Worm (Caenorhabditis elegans): ENCODE data around the gene Y38H6C.20.

Y38H6C.20 gene

DNA sequence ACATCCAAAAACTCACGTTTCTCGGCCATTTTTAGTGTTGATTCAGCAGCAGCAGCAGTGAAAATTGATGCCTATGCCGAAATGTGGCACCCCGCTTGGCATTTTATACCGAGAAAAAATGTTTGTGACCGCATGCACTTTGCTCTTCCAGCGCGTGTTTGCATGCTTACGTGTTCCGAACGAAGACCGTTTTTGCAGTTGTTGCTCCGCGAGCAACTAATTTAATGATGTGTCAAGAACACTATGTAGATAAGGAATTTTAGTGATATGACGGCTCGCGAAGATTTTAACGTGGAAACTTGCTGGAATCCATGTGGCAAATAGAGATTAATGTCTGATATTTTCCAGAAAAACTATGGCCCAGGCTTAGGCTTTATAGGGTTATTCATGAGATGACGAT lies 52.0 kb downstream of the Y38H6C.20 start, which contains the start of gene dct-16:
TSS of gene dct-16 (minus strand) at position 78 of the 400 bp plus-strand sequence.
- TF ChIP-seq pqm-1 (tag; optimal IDR thresholded peaks at IDR 0.05) (no peak), fkh-6 (tag; optimal IDR thresholded peaks at IDR 0.05) (no peak), nfya-1 (tag; optimal IDR thresholded peaks at IDR 0.05) (no peak), pha-4 (tag; optimal IDR thresholded peaks at IDR 0.05) (no peak), fax-1 (tag; optimal IDR thresholded peaks at IDR 0.05) (no peak), dmd-4 (tag; optimal IDR thresholded peaks at IDR 0.05; ENCODE audit: borderline replicate concordance) (no peak), gmeb-2 (tag; optimal IDR thresholded peaks at IDR 0.05) (no peak), zip-5 (tag; optimal IDR thresholded peaks at IDR 0.05) (no peak), T23F11.4 (GFP tag; optimal IDR thresholded peaks at IDR 0.05) (no peak), sox-4 (tag; optimal IDR thresholded peaks at IDR 0.05) (no peak), ceh-18 (tag; optimal IDR thresholded peaks at IDR 0.05) (no peak)

DNA sequence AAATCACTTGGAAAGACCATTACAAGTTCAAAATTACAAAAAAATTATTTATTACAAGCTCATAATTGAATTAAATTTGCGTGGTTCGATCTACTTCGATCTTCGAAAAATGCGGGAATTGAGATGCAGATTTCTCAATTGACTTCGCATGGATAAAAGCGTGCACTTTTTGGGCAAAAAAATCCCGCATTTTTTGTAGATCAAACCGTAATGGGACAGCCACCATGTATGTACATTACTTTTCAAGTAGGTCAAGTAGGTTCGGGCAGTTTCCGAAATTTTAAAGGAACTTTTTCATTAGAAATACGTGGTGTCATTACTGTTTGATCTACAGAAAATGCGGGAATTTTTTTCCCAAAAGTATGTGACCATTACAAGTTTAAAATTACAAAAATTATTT lies 53.5 kb downstream of the Y38H6C.20 start:
- TF ChIP-seq gmeb-2 (tag; optimal IDR thresholded peaks at IDR 0.05) = no peak
- no peak for TF ChIP-seq ceh-34 (tag; optimal IDR thresholded peaks at IDR 0.05)
- TF ChIP-seq unc-55 (GFP tag; optimal IDR thresholded peaks at IDR 0.05) = no peak
- TF ChIP-seq ceh-48 (tag; optimal IDR thresholded peaks at IDR 0.05) = no peak
- no peak for TF ChIP-seq hlh-30 (tag; optimal IDR thresholded peaks at IDR 0.05; ENCODE audit: insufficient read depth)
- TF ChIP-seq elt-2 (tag; optimal IDR thresholded peaks at IDR 0.05) = no peak
- TF ChIP-seq che-1 (tag; optimal IDR thresholded peaks at IDR 0.05) = no peak
- no peak for TF ChIP-seq hlh-8 (tag; optimal IDR thresholded peaks at IDR 0.05)
- no peak for TF ChIP-seq ceh-30 (tag; optimal IDR thresholded peaks at IDR 0.05)
- TF ChIP-seq sox-2 (GFP tag; IDR thresholded peaks at IDR 0.05) = no peak
- no peak for TF ChIP-seq ceh-45 (GFP tag; IDR thresholded peaks at IDR 0.05)
- no peak for TF ChIP-seq ceh-2 (tag; optimal IDR thresholded peaks at IDR 0.05)
- no peak for TF ChIP-seq ceh-18 (tag; optimal IDR thresholded peaks at IDR 0.05)
- no peak for TF ChIP-seq Y22D7AL.16 (tag; optimal IDR thresholded peaks at IDR 0.05)
- TF ChIP-seq zip-5 (tag; optimal IDR thresholded peaks at IDR 0.05) = no peak
- no peak for TF ChIP-seq F13H6.1 (tag; optimal IDR thresholded peaks at IDR 0.05)
- no peak for TF ChIP-seq npax-4 (tag; optimal IDR thresholded peaks at IDR 0.05)
- no peak for TF ChIP-seq ceh-19 (GFP tag; optimal IDR thresholded peaks at IDR 0.05)
- no peak for TF ChIP-seq T23F11.4 (GFP tag; optimal IDR thresholded peaks at IDR 0.05)

All from whole organism, late embryonic.